Fruit fly (Drosophila melanogaster) whole organism: ENCODE results near the gene CG4374.

Experiments used
- CG8478 ChIP-seq: fragments of >200 bp; optimal IDR thresholded peaks from 2 replicates; lab custom pipeline; 2018; ENCODE audit warnings: inconsistent platforms
- Dll ChIP-seq: fragments of >200 bp; optimal IDR thresholded peaks from 2 replicates; lab custom pipeline; 2017
- EcR ChIP-seq, 2 experiments: fragments of >200 bp; optimal IDR thresholded peaks; 2 replicates each; lab custom pipeline; 2017; ENCODE audit warnings: missing biosample characterization in 2 of 2, missing genetic modification characterization in 2 of 2, missing genetic modification reagents in 2 of 2
- pan ChIP-seq: fragments of >200 bp; optimal IDR thresholded peaks from 2 replicates; lab custom pipeline; 2017
- psq ChIP-seq: fragments of >200 bp; optimal IDR thresholded peaks from 2 replicates; lab custom pipeline; 2017
- usp ChIP-seq: fragments of >200 bp; optimal IDR thresholded peaks from 2 replicates; lab custom pipeline; 2017; ENCODE audit warnings: missing biosample characterization, missing genetic modification characterization, mixed read lengths

Gene CG4374

dm6 chr3R:23395720-23396119 lies 76.4 kb downstream of the CG4374 start:
- TF ChIP-seq Dll (lab: Kevin White, UChicago) (no peak), EcR (GFP tag; optimal IDR thresholded peaks at IDR 0.05; lab: Kevin White, UChicago) (no peak), psq (lab: Kevin White, UChicago) (no peak), CG8478 (lab: Kevin White, UChicago) (no peak), usp (no peak), pan (lab: Kevin White, UChicago) (no peak)

DNA sequence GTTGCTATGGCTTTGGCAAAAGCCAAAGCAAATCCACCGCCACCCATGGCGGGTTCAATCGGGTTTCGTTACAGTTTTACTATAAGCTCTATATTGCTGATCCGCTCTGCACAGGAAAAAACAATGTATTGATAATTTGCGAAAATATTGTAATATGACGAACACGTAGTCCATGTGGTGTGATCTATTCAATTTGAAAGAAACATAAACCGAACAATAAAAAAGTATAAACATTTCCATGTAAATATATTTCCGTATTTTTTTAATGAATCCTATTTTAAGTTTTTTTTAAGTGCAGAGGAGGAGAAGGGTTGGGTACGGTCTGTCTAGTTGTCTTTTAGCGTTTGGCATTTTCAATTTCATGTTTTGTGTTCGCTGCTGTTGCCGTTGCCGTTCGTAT lies 78.6 kb downstream of the CG4374 start:
- TF ChIP-seq Dll (lab: Kevin White, UChicago) (no peak), EcR (GFP tag; optimal IDR thresholded peaks at IDR 0.05; lab: Kevin White, UChicago) (no peak), CG8478 (lab: Kevin White, UChicago) (no peak), psq (lab: Kevin White, UChicago) (no peak), usp (no peak), pan (lab: Kevin White, UChicago) (no peak)

DNA sequence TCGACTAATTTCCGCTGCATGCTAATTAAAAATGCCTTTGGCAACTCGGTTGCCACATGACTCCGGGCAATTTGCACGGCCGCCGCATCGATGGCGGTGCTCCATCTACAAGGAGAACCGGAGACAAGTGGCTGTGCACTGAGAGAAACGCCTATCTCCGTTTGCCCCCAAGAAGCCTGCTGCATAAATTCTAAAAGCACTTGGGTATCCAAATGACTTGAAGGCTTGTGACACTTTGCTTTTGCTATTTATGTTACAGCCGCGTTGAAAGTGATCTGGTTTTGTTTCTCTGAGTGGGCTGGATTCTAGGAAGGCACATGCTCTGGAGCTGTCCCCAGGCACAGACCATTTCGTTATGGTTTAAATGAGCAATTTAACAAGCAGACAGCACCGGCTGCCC lies 79.8 kb downstream of the CG4374 start:
- TF ChIP-seq usp = no peak

dm6 chr3R:23390769-23391309 lies 81.2 kb downstream of the CG4374 start:
- TF ChIP-seq Dll (lab: Kevin White, UChicago) (no peak), pan (lab: Kevin White, UChicago) (no peak), CG8478 (lab: Kevin White, UChicago) (no peak), EcR (GFP tag; optimal IDR thresholded peaks at IDR 0.05; lab: Kevin White, UChicago) (no peak), usp (no peak), psq (lab: Kevin White, UChicago) (no peak)

- no peak for TF ChIP-seq usp
- no peak for TF ChIP-seq psq (lab: Kevin White, UChicago)
- no peak for TF ChIP-seq Dll (lab: Kevin White, UChicago)
- no peak for TF ChIP-seq EcR (GFP tag; optimal IDR thresholded peaks at IDR 0.05; lab: Kevin White, UChicago)
- no peak for TF ChIP-seq CG8478 (lab: Kevin White, UChicago)
- no peak for TF ChIP-seq pan (lab: Kevin White, UChicago)
Observed at dm6 chr3R:23388798-23389197, 83.3 kb downstream of the CG4374 start, which contains the start of gene CG31515. Gene CG31515 (minus strand): TSS chr3R:23388898.

DNA sequence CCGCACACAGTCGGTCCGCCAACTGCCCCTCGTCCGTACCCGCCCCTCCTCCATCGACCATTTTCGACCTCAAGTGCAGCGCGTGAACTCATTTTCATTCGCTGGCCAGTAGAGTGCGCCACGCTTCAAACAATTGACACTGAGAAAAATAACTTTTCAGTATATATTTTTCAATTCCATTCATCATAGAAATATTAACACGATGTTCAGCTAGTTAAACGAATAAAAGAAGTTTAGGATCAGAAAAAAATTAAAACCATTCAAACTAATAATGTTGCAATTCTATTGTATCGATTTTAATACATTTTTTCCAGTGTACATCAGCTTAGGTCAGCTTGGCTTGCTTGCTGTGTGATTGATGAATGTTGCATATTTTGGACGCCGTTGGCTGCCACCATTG lies 85.2 kb downstream of the CG4374 start:
- TF ChIP-seq EcR (GFP tag; optimal IDR thresholded peaks at IDR 0.05; lab: Kevin White, UChicago) (no peak), psq (lab: Kevin White, UChicago) (no peak), usp (no peak), Dll (lab: Kevin White, UChicago) (no peak), CG8478 (lab: Kevin White, UChicago) (no peak), pan (lab: Kevin White, UChicago) (no peak)

DNA sequence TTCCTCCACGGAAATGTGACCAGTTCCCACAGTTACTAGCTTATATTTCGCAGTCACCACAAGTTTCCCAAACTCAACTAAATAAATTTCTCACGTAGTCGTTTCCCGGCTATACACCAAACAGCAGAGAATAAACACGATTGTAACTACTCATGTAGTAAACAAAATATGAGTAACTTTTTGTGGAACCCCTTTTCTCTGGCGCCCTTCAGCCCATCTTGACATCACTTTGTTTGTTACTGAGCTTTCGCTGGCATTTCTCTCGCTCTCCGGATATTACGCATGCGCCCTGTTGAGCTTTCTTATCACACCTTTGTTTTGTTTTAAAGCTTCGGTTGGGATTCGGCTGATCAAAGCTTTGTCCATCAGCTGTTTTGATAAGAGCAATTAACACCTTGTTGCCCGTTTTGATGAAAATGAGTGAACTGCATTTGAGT lies 86.0 kb downstream of the CG4374 start:
- TF ChIP-seq psq (lab: Kevin White, UChicago) (no peak), pan (lab: Kevin White, UChicago) (no peak), usp (no peak), EcR (GFP tag; optimal IDR thresholded peaks at IDR 0.05; lab: Kevin White, UChicago) (no peak), Dll (lab: Kevin White, UChicago) (no peak), CG8478 (lab: Kevin White, UChicago) (no peak)

DNA sequence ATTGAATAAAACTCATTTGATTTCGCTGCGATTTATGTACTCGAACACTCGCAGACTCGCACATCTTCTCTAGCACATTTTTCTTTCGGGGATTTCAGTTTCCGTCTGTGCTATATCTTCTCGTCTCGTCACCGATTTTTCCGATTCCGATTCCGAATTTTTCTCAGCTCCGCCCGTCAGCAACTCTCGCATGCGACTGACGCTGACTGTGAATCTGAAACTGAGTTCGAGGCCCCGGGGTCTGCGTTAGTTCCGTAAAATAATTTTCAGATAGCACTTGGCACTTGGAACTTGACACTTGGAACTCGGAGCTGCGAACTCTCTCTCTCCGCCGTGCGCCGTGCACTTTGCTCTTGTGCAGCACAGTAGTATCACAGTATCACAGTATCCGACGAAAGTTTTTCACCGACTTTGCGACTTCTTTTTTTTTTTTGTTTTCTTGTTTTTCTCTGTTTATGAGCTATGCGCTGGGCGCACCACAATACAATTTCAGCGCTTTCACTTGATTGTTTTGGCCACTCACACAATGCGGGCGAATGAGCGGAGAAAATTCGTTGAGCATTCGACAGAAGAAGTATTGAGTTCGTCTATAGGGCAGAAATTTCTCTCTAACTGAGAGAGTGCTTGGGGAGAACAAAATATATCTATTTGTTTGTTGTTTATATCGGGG lies 87.4 kb downstream of the CG4374 start, which contains the start of gene CG4393:
Gene CG4393, minus strand, starts transcription at position 187 of the 670 bp plus-strand sequence.
- no peak for TF ChIP-seq Dll (lab: Kevin White, UChicago)
- TF ChIP-seq pan (lab: Kevin White, UChicago) = no peak
- no peak for TF ChIP-seq usp
- TF ChIP-seq psq (lab: Kevin White, UChicago) = no peak
- TF ChIP-seq CG8478 (lab: Kevin White, UChicago) = no peak
- no peak for TF ChIP-seq EcR (GFP tag; optimal IDR thresholded peaks at IDR 0.05; lab: Kevin White, UChicago)

DNA sequence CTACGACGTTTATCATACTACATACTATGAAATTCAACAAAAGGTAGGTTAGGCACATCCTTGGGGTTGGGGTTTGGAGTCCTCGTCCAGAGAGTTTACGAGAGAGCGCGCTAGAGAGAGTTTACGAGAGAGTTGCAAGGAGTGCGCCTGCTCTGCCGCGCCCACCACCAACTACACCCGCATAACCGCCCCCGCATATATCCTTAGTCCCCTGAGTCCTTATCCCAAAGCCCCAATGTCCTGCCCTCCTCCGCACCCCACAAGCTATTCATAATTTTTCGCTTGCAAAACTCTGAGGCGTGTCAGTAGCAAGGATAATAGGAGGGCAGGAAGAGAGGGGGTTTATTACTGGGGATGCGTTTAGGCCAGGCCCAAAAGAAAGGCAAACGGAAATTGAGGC lies 88.4 kb downstream of the CG4374 start:
- no peak for TF ChIP-seq EcR (GFP tag; optimal IDR thresholded peaks at IDR 0.05; lab: Kevin White, UChicago)
- peak; percentile 6 for TF ChIP-seq Dll (lab: Kevin White, UChicago)
- TF ChIP-seq CG8478 (lab: Kevin White, UChicago) = no peak

- no peak for TF ChIP-seq usp
- no peak for TF ChIP-seq EcR (GFP tag; optimal IDR thresholded peaks at IDR 0.05; lab: Kevin White, UChicago)
- TF ChIP-seq Dll (lab: Kevin White, UChicago) = no peak
- no peak for TF ChIP-seq pan (lab: Kevin White, UChicago)
- no peak for TF ChIP-seq CG8478 (lab: Kevin White, UChicago)
- TF ChIP-seq psq (lab: Kevin White, UChicago) = no peak
Observed at dm6 chr3R:23377288-23377687, 94.8 kb downstream of the CG4374 start.

DNA sequence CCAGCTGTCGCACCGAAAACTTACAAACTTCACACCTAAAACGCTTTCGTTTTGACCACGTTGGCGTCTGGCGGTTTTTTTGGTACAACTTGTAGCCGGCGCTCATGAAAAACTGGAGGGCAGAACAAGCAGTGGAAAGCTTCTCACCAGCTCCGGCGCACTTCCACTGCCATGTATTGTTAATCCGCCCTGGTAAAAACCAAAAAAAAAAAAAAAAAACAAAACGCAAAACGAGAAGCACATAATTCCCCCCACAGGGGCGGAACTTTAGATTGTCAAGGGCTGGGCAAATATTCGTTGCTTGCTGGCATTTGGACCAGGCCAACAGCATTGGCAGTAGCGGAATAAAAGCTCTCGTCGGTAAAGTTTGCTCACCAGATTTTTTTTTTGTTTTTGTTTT lies 97.8 kb downstream of the CG4374 start:
- no peak for TF ChIP-seq psq (lab: Kevin White, UChicago)
- no peak for TF ChIP-seq CG8478 (lab: Kevin White, UChicago)

DNA sequence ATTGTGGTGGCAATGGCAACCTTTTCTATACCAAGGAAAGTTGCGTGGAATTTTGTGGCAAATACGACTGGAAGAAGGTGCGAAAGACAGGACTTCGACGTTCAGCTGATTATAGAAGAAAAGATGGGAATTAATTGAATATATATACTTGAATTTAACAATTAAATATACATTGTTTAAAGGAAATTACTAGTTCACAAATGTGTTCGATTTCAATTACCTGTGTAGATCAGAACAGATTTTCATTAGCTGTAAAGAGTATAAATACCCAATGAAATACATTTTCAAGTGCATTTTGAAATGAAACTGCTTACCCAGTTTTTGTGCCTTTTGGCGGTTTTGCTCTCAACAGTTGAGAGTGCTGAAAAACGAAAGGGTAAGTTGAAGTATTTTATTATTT lies 98.7 kb downstream of the CG4374 start, which contains the start of gene CG42828:
Gene CG42828, plus strand, starts transcription at position 301 of the 400 bp plus-strand sequence.
- TF ChIP-seq EcR (GFP tag; optimal IDR thresholded peaks at IDR 0.05; lab: Kevin White, UChicago) (no peak), psq (lab: Kevin White, UChicago) (no peak)
